Fruit fly (Drosophila melanogaster) whole organism, embryonic: ENCODE measurements around the gene MBD-like.

Source experiments
- CG12104 ChIP-seq: fragments of 200-800 bp; sonication (Bioruptor generic); optimal IDR thresholded peaks from 3 replicates; lab custom pipeline; 2016; ENCODE audit warnings: missing biosample characterization, missing genetic modification characterization
- CG12155 ChIP-seq: fragments of 200-800 bp; sonication (Bioruptor generic); optimal IDR thresholded peaks from 3 replicates; lab custom pipeline; 2016; ENCODE audit warnings: missing biosample characterization, missing genetic modification characterization
- CG13424 ChIP-seq: fragments of 200-800 bp; sonication (Bioruptor generic); optimal IDR thresholded peaks from 2 replicates; lab custom pipeline; 2019; ENCODE audit warnings: missing biosample characterization, mild to moderate bottlenecking, missing genetic modification characterization, moderate library complexity
- CG14441 ChIP-seq: fragments of 200-800 bp; sonication (Bioruptor generic); IDR thresholded peaks from 2 replicates; pipeline ENCODE4 v1.3.6; 2022; ENCODE audit warnings: missing biosample characterization, missing genetic modification characterization
- CG14965 ChIP-seq: fragments of 200-800 bp; sonication (Bioruptor generic); optimal IDR thresholded peaks from 2 replicates; lab custom pipeline; 2016; ENCODE audit warnings: missing biosample characterization, missing genetic modification characterization, borderline replicate concordance
- CG15073 ChIP-seq: fragments of 200-800 bp; sonication (Bioruptor generic); optimal IDR thresholded peaks from 2 replicates; lab custom pipeline; 2016; ENCODE audit warnings: missing biosample characterization, missing genetic modification characterization
- CG15514 ChIP-seq: fragments of 200-800 bp; sonication (Bioruptor generic); optimal IDR thresholded peaks from 3 replicates; lab custom pipeline; 2017; ENCODE audit warnings: missing biosample characterization, missing genetic modification characterization, mild to moderate bottlenecking, moderate library complexity, missing genetic modification reagents
- CG18619 ChIP-seq: fragments of 200-800 bp; sonication (Bioruptor generic); optimal IDR thresholded peaks from 3 replicates; lab custom pipeline; 2017; ENCODE audit warnings: missing biosample characterization, mild to moderate bottlenecking, missing genetic modification characterization
- CG2875 ChIP-seq: fragments of 200-800 bp; sonication (Bioruptor generic); optimal IDR thresholded peaks from 2 replicates; lab custom pipeline; 2017; ENCODE audit warnings: missing biosample characterization, mild to moderate bottlenecking, missing genetic modification characterization, missing genetic modification reagents
- CG3065 ChIP-seq: fragments of 200-800 bp; sonication (Bioruptor generic); optimal IDR thresholded peaks from 2 replicates; lab custom pipeline; 2016; ENCODE audit warnings: missing biosample characterization, missing genetic modification characterization
- CG31441 ChIP-seq: fragments of 200-800 bp; sonication (Bioruptor generic); IDR thresholded peaks from 2 replicates; pipeline ENCODE4 v1.3.6; 2022; ENCODE audit warnings: missing biosample characterization, missing genetic modification characterization
- CG5953 ChIP-seq: fragments of 200-800 bp; sonication (Bioruptor generic); IDR thresholded peaks from 2 replicates; pipeline ENCODE4 v1.3.6; 2022; ENCODE audit warnings: missing biosample characterization, missing genetic modification characterization
- CG7556 ChIP-seq: fragments of 200-800 bp; sonication (Bioruptor generic); optimal IDR thresholded peaks from 2 replicates; lab custom pipeline; 2017; ENCODE audit warnings: missing biosample characterization, mild to moderate bottlenecking, missing genetic modification characterization
- CG7928 ChIP-seq: fragments of 200-800 bp; sonication (Bioruptor generic); optimal IDR thresholded peaks from 2 replicates; lab custom pipeline; 2017; ENCODE audit warnings: missing biosample characterization, mild to moderate bottlenecking, missing genetic modification characterization
- CG8359 ChIP-seq: fragments of 200-800 bp; sonication (Bioruptor generic); optimal IDR thresholded peaks from 2 replicates; lab custom pipeline; 2017; ENCODE audit warnings: missing biosample characterization, mild to moderate bottlenecking, missing genetic modification characterization, borderline replicate concordance
- CG8388 ChIP-seq: fragments of 200-800 bp; sonication (Bioruptor generic); optimal IDR thresholded peaks from 2 replicates; lab custom pipeline; 2019; ENCODE audit warnings: missing biosample characterization, mild to moderate bottlenecking, missing genetic modification characterization, moderate library complexity
- CG8944 ChIP-seq: fragments of 200-800 bp; sonication (Bioruptor generic); optimal IDR thresholded peaks from 3 replicates; lab custom pipeline; 2016; ENCODE audit warnings: missing biosample characterization, missing genetic modification characterization
- CG9932 ChIP-seq: fragments of 200-800 bp; sonication (Bioruptor generic); IDR thresholded peaks from 2 replicates; pipeline ENCODE4 v1.3.6; 2022; ENCODE audit warnings: missing biosample characterization, missing genetic modification characterization
- ERR ChIP-seq: fragments of 200-800 bp; sonication (Bioruptor generic); optimal IDR thresholded peaks from 2 replicates; lab custom pipeline; 2016; ENCODE audit warnings: missing biosample characterization, missing genetic modification characterization
- Eip74EF ChIP-seq, 2 experiments: fragments of 200-800 bp in 1 of 2; fragments of >200 bp in 1 of 2; sonication (Bioruptor generic) in 1 of 2; optimal IDR thresholded peaks; 2 replicates each; lab custom pipeline; 2017 to 2019; ENCODE audit warnings: missing biosample characterization in 2 of 2, missing genetic modification characterization in 2 of 2, mild to moderate bottlenecking in 1 of 2, moderate library complexity in 1 of 2
- Fer2 ChIP-seq: fragments of 200-800 bp; sonication (Bioruptor generic); optimal IDR thresholded peaks from 2 replicates; lab custom pipeline; 2018; ENCODE audit warnings: missing biosample characterization, mild to moderate bottlenecking, missing genetic modification characterization, moderate library complexity
- HLH3B ChIP-seq: fragments of 200-800 bp; sonication (Bioruptor generic); IDR thresholded peaks from 2 replicates; pipeline ENCODE4 v1.3.6; 2022; ENCODE audit warnings: missing biosample characterization, missing genetic modification characterization
- HLHmδ ChIP-seq: fragments of 200-800 bp; sonication (Bioruptor generic); optimal IDR thresholded peaks from 2 replicates; lab custom pipeline; 2018; ENCODE audit warnings: missing biosample characterization, mild to moderate bottlenecking, missing genetic modification characterization, moderate library complexity
- Lhr ChIP-seq: fragments of 200-800 bp; sonication (Bioruptor generic); optimal IDR thresholded peaks from 3 replicates; lab custom pipeline; 2017; ENCODE audit warnings: mild to moderate bottlenecking, missing biosample characterization, missing genetic modification reagents, missing genetic modification characterization
- Meics ChIP-seq: fragments of 200-800 bp; sonication (Bioruptor generic); optimal IDR thresholded peaks from 2 replicates; lab custom pipeline; 2017; ENCODE audit warnings: missing biosample characterization, mild to moderate bottlenecking, missing genetic modification characterization
- NFAT ChIP-seq: fragments of 200-800 bp; sonication (Bioruptor generic); IDR thresholded peaks from 2 replicates; pipeline ENCODE4 v1.3.6; 2022; ENCODE audit warnings: missing biosample characterization, missing genetic modification characterization
- Oaz ChIP-seq: fragments of 200-800 bp; sonication (Bioruptor generic); IDR thresholded peaks from 2 replicates; pipeline ENCODE4 v1.3.6; 2022; ENCODE audit warnings: missing biosample characterization, missing genetic modification characterization
- Ravus ChIP-seq: fragments of 200-800 bp; sonication (Bioruptor generic); IDR thresholded peaks from 2 replicates; pipeline ENCODE4 v1.3.6; 2022; ENCODE audit warnings: missing biosample characterization, missing genetic modification characterization
- Sin3A ChIP-seq: fragments of >200 bp; optimal IDR thresholded peaks from 2 replicates; lab custom pipeline; 2018
- Six4 ChIP-seq: fragments of 200-800 bp; sonication (Bioruptor generic); optimal IDR thresholded peaks from 2 replicates; lab custom pipeline; 2016; ENCODE audit warnings: missing biosample characterization, missing genetic modification characterization
- Spps ChIP-seq: fragments of 200-800 bp; sonication (Bioruptor generic); optimal IDR thresholded peaks from 2 replicates; lab custom pipeline; 2018; ENCODE audit warnings: missing biosample characterization, mild to moderate bottlenecking, missing genetic modification characterization
- YL-1 ChIP-seq: fragments of 200-800 bp; sonication (Bioruptor generic); optimal IDR thresholded peaks from 3 replicates; lab custom pipeline; 2017; ENCODE audit warnings: missing biosample characterization, mild to moderate bottlenecking, missing genetic modification characterization
- ase ChIP-seq: fragments of 200-800 bp; sonication (Bioruptor generic); IDR thresholded peaks from 3 replicates; pipeline ENCODE4 v1.3.6; 2022; ENCODE audit warnings: missing biosample characterization, missing genetic modification characterization
- btn ChIP-seq: fragments of 200-800 bp; sonication (Bioruptor generic); optimal IDR thresholded peaks from 2 replicates; lab custom pipeline; 2016; ENCODE audit warnings: missing biosample characterization, missing genetic modification characterization
- cas ChIP-seq: fragments of 200-800 bp; sonication (Bioruptor generic); IDR thresholded peaks from 2 replicates; pipeline ENCODE4 v1.3.6; 2022; ENCODE audit warnings: missing biosample characterization, missing genetic modification characterization
- da ChIP-seq: fragments of 200-800 bp; sonication (Bioruptor generic); optimal IDR thresholded peaks from 2 replicates; lab custom pipeline; 2016; ENCODE audit warnings: missing biosample characterization, missing genetic modification characterization
- dm ChIP-seq: fragments of 200-800 bp; sonication (Bioruptor generic); optimal IDR thresholded peaks from 3 replicates; lab custom pipeline; 2016; ENCODE audit warnings: missing biosample characterization, missing genetic modification characterization
- dmrt11E ChIP-seq: fragments of 200-800 bp; sonication (Bioruptor generic); optimal IDR thresholded peaks from 3 replicates; lab custom pipeline; 2018; ENCODE audit warnings: missing biosample characterization, mild to moderate bottlenecking, missing genetic modification characterization, moderate library complexity
- eyg ChIP-seq: fragments of 200-800 bp; sonication (Bioruptor generic); optimal IDR thresholded peaks from 3 replicates; lab custom pipeline; 2016; ENCODE audit warnings: missing biosample characterization, missing genetic modification characterization
- gfzf ChIP-seq: fragments of 200-800 bp; sonication (Bioruptor generic); optimal IDR thresholded peaks from 2 replicates; lab custom pipeline; 2016; ENCODE audit warnings: missing biosample characterization, mild to moderate bottlenecking, missing genetic modification characterization, moderate library complexity
- kay ChIP-seq: fragments of 200-800 bp; sonication (Bioruptor generic); optimal IDR thresholded peaks from 2 replicates; lab custom pipeline; 2016; ENCODE audit warnings: missing biosample characterization, missing genetic modification characterization
- klu ChIP-seq: fragments of 200-800 bp; sonication (Bioruptor generic); IDR thresholded peaks from 2 replicates; pipeline ENCODE4 v1.3.6; 2022; ENCODE audit warnings: missing biosample characterization, missing genetic modification characterization
- maf-S ChIP-seq: fragments of 200-800 bp; sonication (Bioruptor generic); optimal IDR thresholded peaks from 2 replicates; lab custom pipeline; 2016; ENCODE audit warnings: missing biosample characterization, missing genetic modification characterization
- nom ChIP-seq: fragments of 200-800 bp; sonication (Bioruptor generic); optimal IDR thresholded peaks from 2 replicates; lab custom pipeline; 2017; ENCODE audit warnings: missing biosample characterization, missing genetic modification characterization, mild to moderate bottlenecking, moderate library complexity, missing genetic modification reagents
- prd ChIP-seq, 3 experiments: fragments of >200 bp in 2 of 3; fragments of 200-800 bp in 1 of 3; sonication (Bioruptor generic) in 1 of 3; optimal IDR thresholded peaks in 2 of 3; IDR thresholded peaks in 1 of 3; 2 replicates in 2 of 3; 3 replicates in 1 of 3; pipeline versions ENCODE4 v1.3.6 to Lab custom; 2017 to 2022; ENCODE audit warnings: missing biosample characterization in 1 of 3, missing genetic modification characterization in 1 of 3
- rib ChIP-seq: fragments of 200-800 bp; sonication (Bioruptor generic); IDR thresholded peaks from 2 replicates; pipeline ENCODE4 v1.3.6; 2022; ENCODE audit warnings: missing biosample characterization, missing genetic modification characterization
- slbo ChIP-seq: fragments of 200-800 bp; sonication (Bioruptor generic); IDR thresholded peaks from 2 replicates; pipeline ENCODE4 v1.3.6; 2022; ENCODE audit warnings: missing biosample characterization, missing genetic modification characterization
- sob ChIP-seq: fragments of 200-800 bp; sonication (Bioruptor generic); IDR thresholded peaks from 2 replicates; pipeline ENCODE4 v1.3.6; 2022; ENCODE audit warnings: missing biosample characterization, missing genetic modification characterization
- stwl ChIP-seq: fragments of 200-800 bp; sonication (Bioruptor generic); optimal IDR thresholded peaks from 3 replicates; lab custom pipeline; 2018; ENCODE audit warnings: missing biosample characterization, mild to moderate bottlenecking, missing genetic modification characterization, moderate library complexity

MBD-like gene

DNA sequence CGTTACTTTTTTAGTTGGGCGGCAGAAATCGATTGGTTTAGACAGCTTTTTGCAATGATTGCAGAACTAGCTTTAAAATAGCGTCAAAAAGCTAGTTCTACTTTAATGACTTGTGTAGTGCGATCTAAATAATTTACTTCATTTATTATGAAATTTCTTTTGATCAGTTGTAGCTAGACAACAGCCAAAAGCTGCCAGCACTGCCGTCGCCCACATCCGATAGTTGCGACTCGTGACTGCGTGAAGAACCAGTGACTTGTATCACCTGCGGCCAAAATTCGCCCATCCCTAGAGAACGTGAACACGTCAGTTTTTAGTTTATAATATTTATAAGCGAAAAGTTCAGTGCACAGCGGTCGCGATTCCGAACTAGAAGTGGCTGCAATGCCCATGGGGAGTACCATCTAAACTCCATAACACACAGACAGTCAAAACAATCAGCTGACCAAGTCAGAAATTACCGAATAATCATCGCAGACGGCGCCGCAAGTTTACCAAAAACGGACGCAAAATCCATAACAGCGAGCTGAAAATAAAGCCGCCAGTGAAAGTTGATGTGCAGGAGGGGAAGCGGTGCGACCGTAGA is 27.2 kb downstream of the MBD-like start, which contains the start of gene P58IPK:
Gene P58IPK (plus strand): TSS at position 280 of the 586 bp plus-strand sequence.
- peak; percentile 68 for TF ChIP-seq dm (GFP tag; lab: Kevin White, UChicago)
- peak; percentile 62 for TF ChIP-seq CG13424
- peak; percentile 63; the same call in 1 of the 2 replicates for TF ChIP-seq klu
- TF ChIP-seq CG8359 (GFP tag; lab: Kevin White, UChicago): no peak
- no peak for TF ChIP-seq CG12104 (GFP tag; lab: Kevin White, UChicago)
- TF ChIP-seq Eip74EF (GFP tag; optimal IDR thresholded peaks at IDR 0.05; lab: Kevin White, UChicago): peak in 1 of 2 experiments; percentile 11
- peak; percentile 42 for TF ChIP-seq eyg
- peak; percentile 34 for TF ChIP-seq da (GFP tag; lab: Kevin White, UChicago)
- no peak for TF ChIP-seq btn (GFP tag; lab: Kevin White, UChicago)
- peak; percentile 31 for TF ChIP-seq CG18619
- TF ChIP-seq Sin3A: peak; percentile 82
- TF ChIP-seq CG12155 (GFP tag; lab: Kevin White, UChicago): peak; percentile 78
- TF ChIP-seq ase (GFP tag; lab: Robert Waterston, UW): 0 out of 3 replicates have a peak, but pooled peaks have one; percentile 11
- TF ChIP-seq CG2875 (GFP tag; lab: Kevin White, UChicago): no peak
- peak; percentile 44 for TF ChIP-seq CG7928 (GFP tag; lab: Kevin White, UChicago)
- peak; percentile 56 for TF ChIP-seq Meics (GFP tag; lab: Kevin White, UChicago)
- TF ChIP-seq sob: peak; percentile 63
- peak; percentile 94 for TF ChIP-seq CG31441 (GFP tag; lab: Robert Waterston, UW)
- TF ChIP-seq gfzf (GFP tag; lab: Kevin White, UChicago): peak; percentile 41
- TF ChIP-seq NFAT (GFP tag; lab: Robert Waterston, UW): peak; percentile 72
- peak; percentile 94 for TF ChIP-seq CG9932 (GFP tag; lab: Robert Waterston, UW)
- TF ChIP-seq Oaz (GFP tag; lab: Robert Waterston, UW): no peak
- TF ChIP-seq CG14965 (GFP tag; lab: Kevin White, UChicago): no peak
- TF ChIP-seq Spps (tag; lab: Kevin White, UChicago): no peak
- TF ChIP-seq Lhr (GFP tag; lab: Kevin White, UChicago): peak; percentile 65
- peak; percentile 98 for TF ChIP-seq CG15514
- TF ChIP-seq CG5953 (GFP tag; lab: Robert Waterston, UW): no peak
- peak; percentile 65 for TF ChIP-seq CG8944 (GFP tag; lab: Kevin White, UChicago)
- TF ChIP-seq CG15073 (GFP tag; lab: Kevin White, UChicago): no peak
- TF ChIP-seq maf-S (GFP tag; lab: Kevin White, UChicago): peak; percentile 67
- no peak for TF ChIP-seq HLHmδ (GFP tag; lab: Kevin White, UChicago)
- peak; percentile 51 for TF ChIP-seq rib
- TF ChIP-seq HLH3B: peak; percentile 29; the same call in 1 of the 2 replicates
- no peak for TF ChIP-seq Fer2 (tag; lab: Kevin White, UChicago)
- TF ChIP-seq Six4 (GFP tag; lab: Kevin White, UChicago): no peak
- peak; percentile 61 for TF ChIP-seq ERR (GFP tag; lab: Kevin White, UChicago)
- peak; percentile 38; the same call in 1 of the 2 replicates for TF ChIP-seq cas (GFP tag; lab: Robert Waterston, UW)
- TF ChIP-seq CG7556 (GFP tag; lab: Kevin White, UChicago): peak; percentile 2
- peak; percentile 73 for TF ChIP-seq YL-1 (GFP tag; lab: Kevin White, UChicago)
- TF ChIP-seq CG14441: peak; percentile 77
- peak; percentile 91 for TF ChIP-seq slbo (GFP tag; lab: Robert Waterston, UW)
- no peak; the same call in 1 of the 2 replicates for TF ChIP-seq Ravus
- no peak for TF ChIP-seq prd (optimal IDR thresholded peaks at IDR 0.05; lab: Kevin White, UChicago)
- TF ChIP-seq prd (GFP tag; IDR thresholded peaks at IDR 0.05; lab: Robert Waterston, UW): peak; percentile 73
- peak; percentile 55 for TF ChIP-seq stwl
- peak; percentile 2 for TF ChIP-seq nom
- TF ChIP-seq CG3065: peak; percentile 37
- peak; percentile 70 for TF ChIP-seq kay (GFP tag; lab: Kevin White, UChicago)
- TF ChIP-seq CG8388 (GFP tag; lab: Kevin White, UChicago): peak; percentile 27
- TF ChIP-seq dmrt11E (tag; lab: Kevin White, UChicago): peak; percentile 41
